Fruit fly (Drosophila melanogaster): ENCODE data around the gene CG17721.

The CG17721 gene

dm6 chr3R:11219883-11220282 lies 15.1 kb upstream of the CG17721 start, which contains the start of gene CG6689 (continued):
- TF ChIP-seq rib (GFP tag; IDR thresholded peaks at IDR 0.05) = no peak
- TF ChIP-seq run (tag; optimal IDR thresholded peaks at IDR 0.05) = no peak
- no peak for TF ChIP-seq CG1832 (GFP tag; optimal IDR thresholded peaks at IDR 0.05)
- TF ChIP-seq Antp (GFP tag; optimal IDR thresholded peaks at IDR 0.05) = no peak
- TF ChIP-seq luna (GFP tag; optimal IDR thresholded peaks at IDR 0.05) = no peak
- no peak for TF ChIP-seq tup (GFP tag; optimal IDR thresholded peaks at IDR 0.05)
- no peak for TF ChIP-seq CG3726 (GFP tag; IDR thresholded peaks at IDR 0.05)
- TF ChIP-seq sisA (GFP tag; IDR thresholded peaks at IDR 0.05) = no peak
- no peak for TF ChIP-seq CG4730 (GFP tag; IDR thresholded peaks at IDR 0.05)
- TF ChIP-seq CHES-1-like (GFP tag; optimal IDR thresholded peaks at IDR 0.05) = peak; percentile 13
- TF ChIP-seq ssp (GFP tag; IDR thresholded peaks at IDR 0.05) = peak; percentile 79
- TF ChIP-seq fd102C (GFP tag; optimal IDR thresholded peaks at IDR 0.05) = no peak
- no peak for TF ChIP-seq Xbp1 (GFP tag; optimal IDR thresholded peaks at IDR 0.05)
- TF ChIP-seq ara (GFP tag; IDR thresholded peaks at IDR 0.05) = no peak
- TF ChIP-seq so (GFP tag; IDR thresholded peaks at IDR 0.05) = no peak
- TF ChIP-seq Chrac-16 (GFP tag; optimal IDR thresholded peaks at IDR 0.05) = no peak
- no peak for TF ChIP-seq HHEX (GFP tag; optimal IDR thresholded peaks at IDR 0.05)
- TF ChIP-seq bowl (GFP tag; IDR thresholded peaks at IDR 0.05) = no peak
- TF ChIP-seq row (GFP tag; IDR thresholded peaks at IDR 0.05) = peak; percentile 92
- TF ChIP-seq NFAT (GFP tag; IDR thresholded peaks at IDR 0.05) = no peak
- no peak for TF ChIP-seq C15 (GFP tag; IDR thresholded peaks at IDR 0.05)

- TF ChIP-seq dmrt11E (tag; optimal IDR thresholded peaks at IDR 0.05) = peak; percentile 58
- no peak for TF ChIP-seq esg (GFP tag; conservative IDR thresholded peaks at IDR 0.05)
- peak; percentile 77 for TF ChIP-seq Hand (GFP tag; optimal IDR thresholded peaks at IDR 0.05)
- peak; percentile 64 for TF ChIP-seq CG15479 (GFP tag; optimal IDR thresholded peaks at IDR 0.05)
- TF ChIP-seq CG4404 (GFP tag; IDR thresholded peaks at IDR 0.05) = no peak
- TF ChIP-seq hb (GFP tag; IDR thresholded peaks at IDR 0.05; ENCODE audit: partially characterized antibody) = no peak
- no peak for TF ChIP-seq Ada2b (GFP tag; IDR thresholded peaks at IDR 0.05)
- peak; percentile 56 for TF ChIP-seq CG4424 (GFP tag; optimal IDR thresholded peaks at IDR 0.05)
- TF ChIP-seq Scr (GFP tag; IDR thresholded peaks at IDR 0.05; ENCODE audit: partially characterized antibody) = no peak; the same call in 1 of the 2 replicates
- peak; percentile 59 for TF ChIP-seq slbo (GFP tag; IDR thresholded peaks at IDR 0.05)
- TF ChIP-seq Xrp1 (GFP tag; IDR thresholded peaks at IDR 0.05) = peak; percentile 44
- TF ChIP-seq CG12155 (GFP tag; optimal IDR thresholded peaks at IDR 0.05) = peak; percentile 19
- no peak for TF ChIP-seq mld (GFP tag; IDR thresholded peaks at IDR 0.05; ENCODE audit: partially characterized antibody)
- peak; percentile 82; the same call in 2 of the 4 replicates for TF ChIP-seq chinmo (GFP tag; IDR thresholded peaks at IDR 0.05; ENCODE audit: partially characterized antibody)
- TF ChIP-seq dysf (GFP tag; IDR thresholded peaks at IDR 0.05) = peak; percentile 43; the same call in 2 of the 3 replicates
- TF ChIP-seq MTF-1 (GFP tag; optimal IDR thresholded peaks at IDR 0.05; ENCODE audit: borderline replicate concordance) = peak; percentile 96
- TF ChIP-seq CG7372 (GFP tag; IDR thresholded peaks at IDR 0.05) = no peak
- TF ChIP-seq ase (GFP tag; IDR thresholded peaks at IDR 0.05) = peak; percentile 43; the same call in 1 of the 3 replicates
- TF ChIP-seq CG9215 (GFP tag; IDR thresholded peaks at IDR 0.05) = no peak
- no peak for TF ChIP-seq CG32772 (GFP tag; IDR thresholded peaks at IDR 0.05)
- TF ChIP-seq CG13894 (tag; optimal IDR thresholded peaks at IDR 0.05) = peak; percentile 91
- peak; percentile 38 for TF ChIP-seq ab (GFP tag; optimal IDR thresholded peaks at IDR 0.05)
- peak; percentile 69 for TF ChIP-seq CG18262 (tag; optimal IDR thresholded peaks at IDR 0.05)
- peak; percentile 83 for TF ChIP-seq ash1 (GFP tag; optimal IDR thresholded peaks at IDR 0.05)
- TF ChIP-seq CG10431 (GFP tag; optimal IDR thresholded peaks at IDR 0.05) = peak; percentile 88
- no peak for TF ChIP-seq Ravus (GFP tag; IDR thresholded peaks at IDR 0.05)
- peak; percentile 75 for TF ChIP-seq CG15601 (tag; optimal IDR thresholded peaks at IDR 0.05)
- no peak for TF ChIP-seq CG14860 (GFP tag; IDR thresholded peaks at IDR 0.05; ENCODE audit: partially characterized antibody)
- peak; percentile 98 for TF ChIP-seq Med (GFP tag)
These were observed 13.3 kb upstream of the CG17721 start, which contains the start of the genes CG6693 and RpL3 for dm6 chr3R:11221437-11222230. Gene CG6693, minus strand, starts transcription at chr3R:11221639. Gene RpL3, plus strand, starts transcription at chr3R:11221894.
